Worm (Caenorhabditis elegans) whole organism, early embryonic: ENCODE results near the gene sqt-2.

Experiments
- ama-1 ChIP-seq: fragments of 150-350 bp; optimal IDR thresholded peaks from 2 replicates; lab custom pipeline; 2014
- ceh-36 ChIP-seq: sonication (generic microtip); optimal IDR thresholded peaks from 2 replicates; lab custom pipeline; 2016; ENCODE audit warnings: missing genetic modification characterization, inconsistent platforms, missing compliant biosample characterization
- flt-1 ChIP-seq: fragments of 200-800 bp; sonication (Bioruptor generic); IDR thresholded peaks from 2 replicates; pipeline ENCODE4 v1.3.6; 2022; ENCODE audit warnings: missing genetic modification characterization, missing compliant biosample characterization
- hmg-4 ChIP-seq: fragments of 200-800 bp; sonication (Bioruptor generic); optimal IDR thresholded peaks from 2 replicates; lab custom pipeline; 2018; ENCODE audit warnings: mild to moderate bottlenecking, missing genetic modification characterization, missing compliant biosample characterization
- tra-4 ChIP-seq: sonication (generic microtip); optimal IDR thresholded peaks from 2 replicates; lab custom pipeline; 2017; ENCODE audit warnings: missing genetic modification characterization, missing compliant biosample characterization

DNA sequence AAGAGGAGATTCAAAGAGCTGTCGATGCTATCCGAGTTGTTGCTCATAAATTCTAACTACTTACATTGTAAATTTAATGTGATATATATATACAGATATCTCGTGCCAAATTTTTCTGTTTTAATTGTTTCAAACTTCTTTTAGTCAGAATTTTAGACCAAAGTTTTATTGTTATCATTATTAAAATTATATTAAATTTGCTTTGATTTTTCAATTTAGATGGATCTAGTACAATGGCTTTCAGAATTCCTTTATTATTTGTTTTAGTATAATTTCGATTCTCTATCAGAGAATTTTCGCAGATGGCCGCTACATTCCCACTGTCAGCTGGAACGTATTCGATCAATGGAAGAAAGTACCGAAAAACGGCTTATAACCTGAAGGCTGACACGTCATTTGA, 34.2 kb downstream of the sqt-2 start, which contains the start of gene ascc-1:
- TF ChIP-seq ama-1 (lab: Kevin White, UChicago) (no peak), flt-1 (GFP tag; lab: Robert Waterston, UW) (no peak), ceh-36 (tag; lab: Kevin White, UChicago) (no peak), tra-4 (tag; lab: Kevin White, UChicago) (no peak), hmg-4 (GFP tag; lab: Kevin White, UChicago) (no peak)
